Worm (Caenorhabditis elegans) whole organism, young adult: ENCODE measurements around the gene mtrf-1L.

Source experiments
- F39B2.1 ChIP-seq: fragments of 200-800 bp; sonication (Bioruptor generic); IDR thresholded peaks from 2 replicates; pipeline ENCODE4 v1.3.6; 2022; ENCODE audit warnings: missing genetic modification reagents, missing genetic modification characterization, missing compliant biosample characterization
- attf-6 ChIP-seq: fragments of 200-800 bp; sonication (Bioruptor generic); IDR thresholded peaks from 2 replicates; pipeline ENCODE4 v1.3.6; 2022; ENCODE audit warnings: missing genetic modification reagents, missing genetic modification characterization, missing compliant biosample characterization
- ceh-100 ChIP-seq: fragments of 200-800 bp; sonication (Bioruptor generic); IDR thresholded peaks from 2 replicates; pipeline ENCODE4 v1.3.6; 2022; ENCODE audit warnings: missing genetic modification reagents, missing genetic modification characterization, missing compliant biosample characterization
- dpl-1 ChIP-seq: fragments of 150-350 bp; optimal IDR thresholded peaks from 2 replicates; lab custom pipeline; 2014; ENCODE audit warnings: missing biosample characterization, missing genetic modification reagents, missing genetic modification characterization
- efl-1 ChIP-seq: fragments of 150-350 bp; optimal IDR thresholded peaks from 2 replicates; lab custom pipeline; 2014; ENCODE audit warnings: missing biosample characterization, missing genetic modification reagents, missing genetic modification characterization
- egl-44 ChIP-seq: fragments of 200-800 bp; sonication (Bioruptor generic); IDR thresholded peaks from 2 replicates; pipeline ENCODE4 v1.3.6; 2022; ENCODE audit warnings: missing genetic modification reagents, missing genetic modification characterization, missing compliant biosample characterization
- ets-4 ChIP-seq: fragments of 200-800 bp; sonication (Bioruptor generic); optimal IDR thresholded peaks from 2 replicates; lab custom pipeline; 2018; ENCODE audit warnings: mild to moderate bottlenecking, missing genetic modification characterization, missing compliant biosample characterization
- fkh-3 ChIP-seq: sonication (generic microtip); optimal IDR thresholded peaks from 2 replicates; lab custom pipeline; 2016; ENCODE audit warnings: mild to moderate bottlenecking, missing genetic modification characterization, missing compliant biosample characterization
- hlh-12 ChIP-seq: sonication (generic microtip); optimal IDR thresholded peaks from 2 replicates; lab custom pipeline; 2016; ENCODE audit warnings: missing genetic modification characterization, missing compliant biosample characterization
- let-607 ChIP-seq, 2 experiments: fragments of 200-800 bp in 1 of 2; sonication (Bioruptor generic) in 1 of 2; sonication (generic microtip) in 1 of 2; optimal IDR thresholded peaks; 2 replicates each; lab custom pipeline; 2016 to 2018; ENCODE audit warnings: mild to moderate bottlenecking in 2 of 2, missing compliant biosample characterization in 2 of 2, missing genetic modification characterization in 2 of 2, moderate library complexity in 2 of 2, missing genotype in 1 of 2
- snpc-3.4 ChIP-seq: sonication (generic microtip); optimal IDR thresholded peaks from 2 replicates; lab custom pipeline; 2017; ENCODE audit warnings: missing genetic modification characterization, mild to moderate bottlenecking, missing compliant biosample characterization, antibody characterized with exemption, moderate library complexity, missing genotype, missing genetic modification reagents
- tlf-1 ChIP-seq: fragments of 200-800 bp; sonication (Bioruptor generic); optimal IDR thresholded peaks from 2 replicates; lab custom pipeline; 2018; ENCODE audit warnings: mild to moderate bottlenecking, missing genetic modification characterization, missing compliant biosample characterization
- unc-62 ChIP-seq: fragments of 150-350 bp; optimal IDR thresholded peaks from 2 replicates; lab custom pipeline; 2014; ENCODE audit warnings: missing biosample characterization, missing genetic modification reagents, missing genetic modification characterization

ce11 chrIV:5215092-5215491, 28.1 kb downstream of the mtrf-1L start, which contains the start of gene Y59E9AL.4:
- no peak for TF ChIP-seq snpc-3.4
- no peak for TF ChIP-seq dpl-1
- TF ChIP-seq egl-44 (GFP tag; lab: Robert Waterston, UW): no peak
- no peak for TF ChIP-seq efl-1 (GFP tag; lab: Kevin White, UChicago)
- TF ChIP-seq let-607 (tag; optimal IDR thresholded peaks at IDR 0.05; lab: Kevin White, UChicago): no peak
- TF ChIP-seq F39B2.1 (GFP tag; lab: Robert Waterston, UW): no peak
- TF ChIP-seq unc-62 (GFP tag; lab: Kevin White, UChicago): no peak
- no peak for TF ChIP-seq fkh-3 (tag; lab: Kevin White, UChicago)
- TF ChIP-seq hlh-12 (tag; lab: Kevin White, UChicago): no peak
- no peak for TF ChIP-seq ets-4 (GFP tag; lab: Kevin White, UChicago)
- TF ChIP-seq ceh-100: no peak
- no peak for TF ChIP-seq tlf-1
- TF ChIP-seq attf-6: no peak
